Worm (Caenorhabditis elegans): ENCODE data around the gene ZK673.5.

DNA sequence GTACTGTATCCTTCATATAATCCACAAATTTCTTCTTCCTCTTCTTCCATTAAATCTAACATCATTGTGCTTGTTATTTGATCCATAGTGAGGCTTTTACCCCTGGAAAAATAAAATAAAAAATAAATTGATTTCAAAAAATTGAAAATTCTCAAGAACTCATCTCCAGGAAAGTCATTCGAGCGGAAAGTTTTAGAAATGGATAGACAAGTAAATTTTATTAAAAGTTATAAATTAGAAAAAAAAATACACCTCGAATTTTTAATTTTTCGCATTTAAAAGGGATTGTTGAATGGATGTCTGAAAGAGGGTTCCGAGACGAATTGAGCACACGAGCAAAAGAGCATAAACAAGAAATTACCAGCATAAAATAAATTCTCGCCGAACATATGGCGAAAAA, 39.4 kb upstream of the ZK673.5 start, which contains the start of gene frpr-21:
- TF ChIP-seq tab-1 (GFP tag; IDR thresholded peaks at IDR 0.05) (no peak), flt-1 (GFP tag; IDR thresholded peaks at IDR 0.05) (no peak), ztf-23 (GFP tag; IDR thresholded peaks at IDR 0.05) (no peak), T22C8.4 (GFP tag; IDR thresholded peaks at IDR 0.05) (no peak)
